Fruit fly (Drosophila melanogaster) whole organism, embryonic: ENCODE results near the gene Tcs6.

Experiments used
- CG10543 ChIP-seq: fragments of 200-800 bp; sonication (Bioruptor generic); optimal IDR thresholded peaks from 3 replicates; lab custom pipeline; 2017; ENCODE audit warnings: missing biosample characterization, mild to moderate bottlenecking, missing genetic modification characterization, moderate library complexity
- CG12769 ChIP-seq: fragments of 200-800 bp; sonication (Bioruptor generic); optimal IDR thresholded peaks from 2 replicates; lab custom pipeline; 2019; ENCODE audit warnings: missing biosample characterization, mild to moderate bottlenecking, missing genetic modification characterization, moderate library complexity
- CG15073 ChIP-seq: fragments of 200-800 bp; sonication (Bioruptor generic); optimal IDR thresholded peaks from 2 replicates; lab custom pipeline; 2016; ENCODE audit warnings: missing biosample characterization, missing genetic modification characterization
- CG1602 ChIP-seq: fragments of 200-800 bp; sonication (Bioruptor generic); optimal IDR thresholded peaks from 3 replicates; lab custom pipeline; 2016; ENCODE audit warnings: missing biosample characterization, missing genetic modification characterization
- CG1603 ChIP-seq: fragments of 200-800 bp; sonication (Bioruptor generic); optimal IDR thresholded peaks from 2 replicates; lab custom pipeline; 2019; ENCODE audit warnings: missing biosample characterization, mild to moderate bottlenecking, missing genetic modification characterization, moderate library complexity
- CG16779 ChIP-seq: fragments of 200-800 bp; sonication (Bioruptor generic); IDR thresholded peaks from 2 replicates; pipeline ENCODE4 v1.3.6; 2022; ENCODE audit warnings: missing biosample characterization, missing genetic modification characterization
- CG17186 ChIP-seq: fragments of 200-800 bp; sonication (Bioruptor generic); optimal IDR thresholded peaks from 3 replicates; lab custom pipeline; 2017; ENCODE audit warnings: missing biosample characterization, missing genetic modification reagents, missing genetic modification characterization
- CG1792 ChIP-seq: fragments of 200-800 bp; sonication (Bioruptor generic); optimal IDR thresholded peaks from 2 replicates; lab custom pipeline; 2016; ENCODE audit warnings: missing biosample characterization, missing genetic modification characterization
- CG1832 ChIP-seq: fragments of 200-800 bp; sonication (Bioruptor generic); optimal IDR thresholded peaks from 2 replicates; lab custom pipeline; 2017; ENCODE audit warnings: missing biosample characterization, mild to moderate bottlenecking, missing genetic modification characterization, inconsistent platforms
- CG18619 ChIP-seq: fragments of 200-800 bp; sonication (Bioruptor generic); optimal IDR thresholded peaks from 3 replicates; lab custom pipeline; 2017; ENCODE audit warnings: missing biosample characterization, mild to moderate bottlenecking, missing genetic modification characterization
- CG3726 ChIP-seq: fragments of 200-800 bp; sonication (Bioruptor generic); IDR thresholded peaks from 3 replicates; pipeline ENCODE4, ENCODE4 v1.3.6; 2022; ENCODE audit warnings: missing biosample characterization, missing genetic modification characterization
- CG7786 ChIP-seq: fragments of 200-800 bp; sonication (Bioruptor generic); optimal IDR thresholded peaks from 2 replicates; lab custom pipeline; 2016; ENCODE audit warnings: missing biosample characterization, missing genetic modification characterization
- CG8290 ChIP-seq, 3 experiments: fragments of 200-800 bp; sonication (Bioruptor generic); optimal IDR thresholded peaks; 2 replicates each; lab custom pipeline; 2016 to 2019; ENCODE audit warnings: missing biosample characterization in 3 of 3, missing genetic modification characterization in 3 of 3, mild to moderate bottlenecking in 2 of 3, moderate library complexity in 1 of 3
- CG9932 ChIP-seq: fragments of 200-800 bp; sonication (Bioruptor generic); IDR thresholded peaks from 2 replicates; pipeline ENCODE4 v1.3.6; 2022; ENCODE audit warnings: missing biosample characterization, missing genetic modification characterization
- Dip3 ChIP-seq: fragments of 200-800 bp; sonication (Bioruptor generic); optimal IDR thresholded peaks from 3 replicates; lab custom pipeline; 2016; ENCODE audit warnings: missing biosample characterization, missing genetic modification characterization
- Fer2 ChIP-seq: fragments of 200-800 bp; sonication (Bioruptor generic); optimal IDR thresholded peaks from 2 replicates; lab custom pipeline; 2018; ENCODE audit warnings: missing biosample characterization, mild to moderate bottlenecking, missing genetic modification characterization, moderate library complexity
- Hmx ChIP-seq: fragments of 200-800 bp; sonication (Bioruptor generic); optimal IDR thresholded peaks from 2 replicates; lab custom pipeline; 2016; ENCODE audit warnings: missing biosample characterization, missing genetic modification characterization
- Hr78 ChIP-seq, 2 experiments: fragments of 200-800 bp in 1 of 2; fragments of >200 bp in 1 of 2; sonication (Bioruptor generic) in 1 of 2; optimal IDR thresholded peaks; 2 replicates each; lab custom pipeline; 2017 to 2019; ENCODE audit warnings: missing biosample characterization in 2 of 2, missing genetic modification characterization in 2 of 2, mild to moderate bottlenecking in 1 of 2, moderate library complexity in 1 of 2
- Mrtf ChIP-seq: fragments of 200-800 bp; sonication (Bioruptor generic); IDR thresholded peaks from 3 replicates; pipeline ENCODE4 v1.3.6; 2022; ENCODE audit warnings: missing biosample characterization, missing genetic modification characterization
- Poxn ChIP-seq: fragments of 200-800 bp; sonication (Bioruptor generic); IDR thresholded peaks from 2 replicates; pipeline ENCODE4 v1.3.6; 2022; ENCODE audit warnings: missing biosample characterization, missing genetic modification characterization
- Trl ChIP-seq, 3 experiments: fragments of >200 bp in 2 of 3; fragments of 200-800 bp in 1 of 3; sonication (Bioruptor generic) in 1 of 3; optimal IDR thresholded peaks; 2 replicates in 1 of 3; 3 replicates in 2 of 3; lab custom pipeline; 2016 to 2017; ENCODE audit warnings: missing biosample characterization in 1 of 3, missing genetic modification characterization in 1 of 3
- Xbp1 ChIP-seq: fragments of 200-800 bp; sonication (Bioruptor generic); optimal IDR thresholded peaks from 3 replicates; lab custom pipeline; 2016; ENCODE audit warnings: missing biosample characterization, mild to moderate bottlenecking, missing genetic modification characterization
- YL-1 ChIP-seq: fragments of 200-800 bp; sonication (Bioruptor generic); optimal IDR thresholded peaks from 3 replicates; lab custom pipeline; 2017; ENCODE audit warnings: missing biosample characterization, mild to moderate bottlenecking, missing genetic modification characterization
- ash1 ChIP-seq: fragments of 200-800 bp; sonication (Bioruptor generic); optimal IDR thresholded peaks from 2 replicates; lab custom pipeline; 2018; ENCODE audit warnings: missing biosample characterization, mild to moderate bottlenecking, missing genetic modification characterization
- bigmax ChIP-seq: fragments of 200-800 bp; sonication (Bioruptor generic); optimal IDR thresholded peaks from 2 replicates; lab custom pipeline; 2018; ENCODE audit warnings: missing biosample characterization, mild to moderate bottlenecking, missing genetic modification characterization
- cato ChIP-seq: fragments of 200-800 bp; sonication (Bioruptor generic); optimal IDR thresholded peaks from 2 replicates; lab custom pipeline; 2016; ENCODE audit warnings: missing biosample characterization, missing genetic modification characterization, borderline replicate concordance
- caup ChIP-seq: fragments of 200-800 bp; sonication (Bioruptor generic); optimal IDR thresholded peaks from 3 replicates; lab custom pipeline; 2017; ENCODE audit warnings: missing biosample characterization, mild to moderate bottlenecking, missing genetic modification characterization, moderate library complexity; ENCODE audit not compliant: severe bottlenecking
- cg ChIP-seq: fragments of 200-800 bp; sonication (Bioruptor generic); optimal IDR thresholded peaks from 3 replicates; lab custom pipeline; 2019; ENCODE audit warnings: missing biosample characterization, mild to moderate bottlenecking, missing genetic modification characterization, moderate library complexity
- chm ChIP-seq: fragments of 200-800 bp; sonication (Bioruptor generic); IDR thresholded peaks from 2 replicates; pipeline ENCODE4 v1.3.6; 2022; ENCODE audit warnings: missing biosample characterization, missing genetic modification characterization
- dpn ChIP-seq, 2 experiments: fragments of 200-800 bp; sonication (Bioruptor generic); optimal IDR thresholded peaks; 3 replicates each; lab custom pipeline; 2016; ENCODE audit warnings: missing biosample characterization in 2 of 2, missing genetic modification characterization in 2 of 2
- dysf ChIP-seq: fragments of 200-800 bp; sonication (Bioruptor generic); IDR thresholded peaks from 3 replicates; pipeline ENCODE4 v1.3.6; 2022; ENCODE audit warnings: missing biosample characterization, missing genetic modification characterization
- ems ChIP-seq: fragments of 200-800 bp; sonication (Bioruptor generic); optimal IDR thresholded peaks from 3 replicates; lab custom pipeline; 2016; ENCODE audit warnings: missing biosample characterization, missing genetic modification characterization
- fru ChIP-seq: fragments of >200 bp; optimal IDR thresholded peaks from 2 replicates; lab custom pipeline; 2017
- insv ChIP-seq, 2 experiments: fragments of 200-800 bp; sonication (Bioruptor generic); optimal IDR thresholded peaks; 3 replicates each; lab custom pipeline; 2016 to 2018; ENCODE audit warnings: missing biosample characterization in 2 of 2, missing genetic modification characterization in 2 of 2
- inv ChIP-seq: fragments of 200-800 bp; sonication (Bioruptor generic); IDR thresholded peaks from 2 replicates; pipeline ENCODE4 v1.3.6; 2022; ENCODE audit warnings: missing biosample characterization, missing genetic modification characterization; ENCODE audit not compliant: partially characterized antibody
- mam ChIP-seq: fragments of 200-800 bp; sonication (Bioruptor generic); optimal IDR thresholded peaks from 3 replicates; lab custom pipeline; 2016; ENCODE audit warnings: missing biosample characterization, missing genetic modification characterization
- nom ChIP-seq: fragments of 200-800 bp; sonication (Bioruptor generic); optimal IDR thresholded peaks from 2 replicates; lab custom pipeline; 2017; ENCODE audit warnings: missing biosample characterization, missing genetic modification characterization, mild to moderate bottlenecking, moderate library complexity, missing genetic modification reagents
- p53 ChIP-seq: fragments of 200-800 bp; sonication (Bioruptor generic); optimal IDR thresholded peaks from 2 replicates; lab custom pipeline; 2016; ENCODE audit warnings: missing biosample characterization, missing genetic modification characterization
- pho ChIP-seq: fragments of 200-800 bp; sonication (Bioruptor generic); optimal IDR thresholded peaks from 2 replicates; lab custom pipeline; 2016; ENCODE audit warnings: missing biosample characterization, missing genetic modification characterization
- prd ChIP-seq, 3 experiments: fragments of >200 bp in 2 of 3; fragments of 200-800 bp in 1 of 3; sonication (Bioruptor generic) in 1 of 3; optimal IDR thresholded peaks in 2 of 3; IDR thresholded peaks in 1 of 3; 2 replicates in 2 of 3; 3 replicates in 1 of 3; pipeline versions ENCODE4 v1.3.6 to Lab custom; 2017 to 2022; ENCODE audit warnings: missing biosample characterization in 1 of 3, missing genetic modification characterization in 1 of 3
- sima ChIP-seq: fragments of 200-800 bp; sonication (Bioruptor generic); optimal IDR thresholded peaks from 2 replicates; lab custom pipeline; 2016; ENCODE audit warnings: missing biosample characterization, missing genetic modification characterization
- slbo ChIP-seq: fragments of 200-800 bp; sonication (Bioruptor generic); IDR thresholded peaks from 2 replicates; pipeline ENCODE4 v1.3.6; 2022; ENCODE audit warnings: missing biosample characterization, missing genetic modification characterization
- trh ChIP-seq: fragments of 200-800 bp; sonication (Bioruptor generic); optimal IDR thresholded peaks from 2 replicates; lab custom pipeline; 2016; ENCODE audit warnings: missing biosample characterization, missing genetic modification characterization
- vvl ChIP-seq: fragments of 200-800 bp; sonication (Bioruptor generic); IDR thresholded peaks from 2 replicates; pipeline ENCODE4 v1.3.6; 2022; ENCODE audit warnings: missing biosample characterization, missing genetic modification characterization

Tcs6 gene

DNA sequence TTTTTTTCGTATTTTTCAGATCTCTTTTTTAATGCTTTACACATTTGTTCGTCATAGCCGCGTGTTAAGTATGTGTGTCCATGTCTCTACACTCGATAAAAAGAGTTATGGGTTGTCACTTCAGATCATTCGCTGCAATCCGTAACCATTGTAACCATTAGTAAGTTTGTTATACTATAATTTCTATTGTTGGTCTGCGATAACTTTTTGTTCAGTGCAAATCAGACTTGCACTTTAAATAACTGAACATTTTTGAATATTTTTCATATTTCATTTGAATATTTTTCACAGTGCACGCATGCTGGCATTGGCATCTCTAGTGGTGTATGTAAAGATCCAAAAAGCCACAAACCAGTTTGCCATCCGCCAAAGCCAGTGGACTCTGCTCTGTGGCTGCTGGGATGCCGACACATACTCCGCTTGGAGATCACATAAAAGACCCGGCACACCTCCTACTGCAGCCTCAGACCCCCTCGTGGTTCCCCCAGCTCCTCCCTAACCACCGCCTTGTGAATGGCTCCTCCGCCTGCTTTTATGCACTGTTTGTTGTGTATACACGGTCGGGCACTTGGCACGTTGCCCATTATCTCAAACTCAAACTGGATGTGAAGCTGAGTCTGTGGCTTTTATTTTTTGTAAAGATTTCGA lies 49.0 kb downstream of the Tcs6 start (continued):
- TF ChIP-seq p53 (GFP tag; lab: Kevin White, UChicago): peak; percentile 68
- TF ChIP-seq Xbp1 (GFP tag; lab: Kevin White, UChicago): peak; percentile 90

DNA sequence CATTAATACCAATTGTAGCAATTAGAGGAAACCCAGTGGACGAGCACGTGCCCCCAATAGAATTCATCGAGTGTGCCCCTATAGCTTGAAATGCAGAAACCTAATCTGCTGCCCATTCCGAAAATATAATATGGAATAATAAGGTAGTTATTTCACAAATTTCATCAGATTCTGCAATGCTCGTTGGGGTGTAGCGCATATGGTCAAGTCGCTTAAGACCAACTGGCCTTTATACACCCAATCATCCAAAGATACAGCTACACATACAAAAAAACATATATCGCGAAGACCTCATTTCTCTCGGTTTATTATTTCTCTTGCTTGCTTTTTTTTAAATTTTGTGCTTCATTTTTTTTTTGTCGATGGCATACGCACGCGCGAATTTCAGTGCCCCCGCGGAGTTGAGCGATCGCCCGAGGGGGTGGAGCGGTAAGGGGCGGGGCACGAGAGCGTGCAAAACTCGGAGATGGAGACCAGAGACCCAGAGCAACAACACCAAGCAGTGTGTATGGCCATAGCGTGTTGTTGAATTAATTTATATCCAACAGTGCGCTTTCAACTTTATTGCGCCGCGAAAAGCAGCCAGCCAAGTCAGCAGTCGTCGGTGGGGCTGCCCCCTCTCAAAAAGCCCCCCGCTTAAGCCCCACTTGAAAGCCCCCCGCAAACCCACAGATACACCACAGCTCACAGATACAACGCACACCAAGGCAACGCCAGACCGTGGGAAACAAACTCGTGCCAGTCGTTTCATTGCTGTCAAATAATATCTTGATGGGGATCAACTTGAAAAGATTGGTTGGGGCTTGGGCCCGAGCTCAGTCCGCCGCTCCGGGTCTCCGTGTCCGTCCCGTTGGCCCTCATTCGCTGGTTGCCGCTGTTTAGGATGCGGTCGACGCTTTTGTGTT lies 49.8 kb downstream of the Tcs6 start:
- no peak for TF ChIP-seq Fer2 (tag; lab: Kevin White, UChicago)
- TF ChIP-seq chm (GFP tag; lab: Robert Waterston, UW): no peak
- TF ChIP-seq CG1792 (GFP tag; lab: Kevin White, UChicago): no peak
- no peak for TF ChIP-seq bigmax (GFP tag; lab: Kevin White, UChicago)
- no peak for TF ChIP-seq CG1603 (tag; lab: Kevin White, UChicago)
- TF ChIP-seq CG7786 (GFP tag; lab: Kevin White, UChicago): no peak
- TF ChIP-seq CG1602 (GFP tag; lab: Kevin White, UChicago): no peak
- TF ChIP-seq insv (GFP tag; optimal IDR thresholded peaks at IDR 0.05; lab: Kevin White, UChicago): no peak
- no peak for TF ChIP-seq Trl (optimal IDR thresholded peaks at IDR 0.05; lab: Kevin White, UChicago)
- no peak for TF ChIP-seq Trl (GFP tag; optimal IDR thresholded peaks at IDR 0.05; lab: Kevin White, UChicago)
- TF ChIP-seq Mrtf (GFP tag; lab: Robert Waterston, UW): no peak
- no peak for TF ChIP-seq mam (GFP tag; lab: Kevin White, UChicago)
- TF ChIP-seq Dip3: no peak
- TF ChIP-seq dpn (GFP tag; optimal IDR thresholded peaks at IDR 0.05; lab: Kevin White, UChicago): no peak
- TF ChIP-seq CG18619: no peak
- no peak for TF ChIP-seq pho (GFP tag; lab: Kevin White, UChicago)
- TF ChIP-seq nom (GFP tag; lab: Kevin White, UChicago): peak; percentile 93
- TF ChIP-seq CG9932: peak; percentile 18
- TF ChIP-seq dysf (GFP tag; lab: Robert Waterston, UW): 0 out of 3 replicates have a peak, but pooled peaks have one; percentile 26
- no peak for TF ChIP-seq YL-1 (GFP tag; lab: Kevin White, UChicago)
- no peak for TF ChIP-seq inv (GFP tag; lab: Robert Waterston, UW)
- no peak for TF ChIP-seq Xbp1 (GFP tag; lab: Kevin White, UChicago)
- no peak for TF ChIP-seq caup
- TF ChIP-seq CG3726: no peak
- peak; percentile 4 for TF ChIP-seq CG1832 (GFP tag; lab: Kevin White, UChicago)
- no peak for TF ChIP-seq cato
- TF ChIP-seq sima (GFP tag; lab: Kevin White, UChicago): no peak
- TF ChIP-seq CG17186 (GFP tag; lab: Kevin White, UChicago): no peak
- no peak for TF ChIP-seq Hr78 (GFP tag; optimal IDR thresholded peaks at IDR 0.05; lab: Kevin White, UChicago)
- no peak for TF ChIP-seq trh
- peak; percentile 89 for TF ChIP-seq CG12769 (tag; lab: Kevin White, UChicago)
- peak; percentile 91 for TF ChIP-seq CG10543 (GFP tag; lab: Kevin White, UChicago)
- no peak for TF ChIP-seq fru (lab: Kevin White, UChicago)
- TF ChIP-seq Poxn (GFP tag; lab: Robert Waterston, UW): no peak
- TF ChIP-seq CG15073 (GFP tag; lab: Kevin White, UChicago): no peak
- no peak for TF ChIP-seq prd (optimal IDR thresholded peaks at IDR 0.05; lab: Kevin White, UChicago)
- no peak for TF ChIP-seq prd (GFP tag; IDR thresholded peaks at IDR 0.05; lab: Robert Waterston, UW)
- TF ChIP-seq vvl (GFP tag; lab: Robert Waterston, UW): peak; percentile 69
- TF ChIP-seq slbo (GFP tag; lab: Robert Waterston, UW): no peak
- TF ChIP-seq cg (GFP tag; lab: Kevin White, UChicago): peak; percentile 54
- TF ChIP-seq ems (GFP tag; lab: Kevin White, UChicago): no peak
- TF ChIP-seq CG8290 (GFP tag; optimal IDR thresholded peaks at IDR 0.05; lab: Kevin White, UChicago): no peak
- TF ChIP-seq CG8290 (tag; optimal IDR thresholded peaks at IDR 0.05; lab: Kevin White, UChicago): peak in 1 of 2 experiments; percentile 38
- TF ChIP-seq CG16779 (GFP tag; lab: Robert Waterston, UW): no peak
- TF ChIP-seq ash1 (GFP tag; lab: Kevin White, UChicago): no peak
- no peak for TF ChIP-seq Hmx (GFP tag; lab: Kevin White, UChicago)
